Fruit fly (Drosophila melanogaster): ENCODE data around the gene CG13995.

- no peak for TF ChIP-seq usp (GFP tag; optimal IDR thresholded peaks at IDR 0.05)
- TF ChIP-seq CG8478 (optimal IDR thresholded peaks at IDR 0.05), result no peak
- no peak for TF ChIP-seq EcR (GFP tag; optimal IDR thresholded peaks at IDR 0.05)
These were observed 32.7 kb downstream of the CG13995 start for dm6 chr2L:6086771-6087170.

All from whole organism.